Fruit fly (Drosophila melanogaster): ENCODE data around the gene CG13101.

DNA sequence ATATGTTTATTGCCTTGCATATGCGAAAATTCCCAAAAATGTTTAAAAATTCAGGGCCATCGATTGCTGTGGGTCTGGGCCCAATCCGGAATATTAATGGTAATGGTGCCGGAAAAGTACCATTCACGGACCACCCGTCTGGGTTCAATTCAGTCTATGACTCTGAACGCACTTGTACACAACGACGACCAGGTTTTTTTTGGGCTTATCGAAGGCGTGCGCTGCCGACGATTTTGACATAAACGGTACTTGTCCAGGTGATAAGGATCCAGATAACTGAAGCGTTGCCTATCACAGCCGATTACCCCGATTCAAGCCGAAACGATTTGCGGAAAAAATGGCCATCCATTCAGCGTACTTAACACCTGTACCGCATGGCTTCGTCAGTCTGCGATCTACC lies 6.9 kb upstream of the CG13101 start, which contains the start of gene CG9555:
- no peak for TF ChIP-seq usp (GFP tag; optimal IDR thresholded peaks at IDR 0.05)
- no peak for TF ChIP-seq psq (optimal IDR thresholded peaks at IDR 0.05)
- no peak for TF ChIP-seq pan (optimal IDR thresholded peaks at IDR 0.05)
- TF ChIP-seq CG8478 (optimal IDR thresholded peaks at IDR 0.05): no peak
- TF ChIP-seq Dll (optimal IDR thresholded peaks at IDR 0.05): no peak
- TF ChIP-seq EcR (GFP tag; optimal IDR thresholded peaks at IDR 0.05): no peak
